Fruit fly (Drosophila melanogaster) whole organism, embryonic: Measurements from ENCODE around the gene Sirup.

Experiments used
- Abd-B ChIP-seq: fragments of 200-800 bp; sonication (Bioruptor generic); optimal IDR thresholded peaks from 2 replicates; lab custom pipeline; 2018; ENCODE audit warnings: missing biosample characterization, mild to moderate bottlenecking, missing genetic modification characterization, moderate library complexity
- Ada2b ChIP-seq: fragments of 200-800 bp; sonication (Bioruptor generic); IDR thresholded peaks from 2 replicates; pipeline ENCODE4 v1.3.6; 2022; ENCODE audit warnings: missing biosample characterization, missing genetic modification characterization
- Adf1 ChIP-seq: fragments of 200-800 bp; sonication (Bioruptor generic); IDR thresholded peaks from 2 replicates; pipeline ENCODE4 v1.3.6; 2022; ENCODE audit warnings: missing biosample characterization, missing genetic modification characterization
- Antp ChIP-seq: fragments of 200-800 bp; sonication (Bioruptor generic); optimal IDR thresholded peaks from 3 replicates; lab custom pipeline; 2016; ENCODE audit warnings: missing biosample characterization, missing genetic modification characterization
- Atf3 ChIP-seq: fragments of 200-800 bp; sonication (Bioruptor generic); optimal IDR thresholded peaks from 3 replicates; lab custom pipeline; 2016; ENCODE audit warnings: missing biosample characterization, missing genetic modification characterization
- CG12659 ChIP-seq: fragments of 200-800 bp; sonication (Bioruptor generic); optimal IDR thresholded peaks from 3 replicates; lab custom pipeline; 2017; ENCODE audit warnings: mild to moderate bottlenecking, missing biosample characterization, missing genetic modification reagents, missing genetic modification characterization
- CG13296 ChIP-seq: fragments of 200-800 bp; sonication (Bioruptor generic); optimal IDR thresholded peaks from 3 replicates; lab custom pipeline; 2018; ENCODE audit warnings: missing biosample characterization, mild to moderate bottlenecking, missing genetic modification characterization
- CG14050 ChIP-seq: fragments of 200-800 bp; sonication (Bioruptor generic); IDR thresholded peaks from 3 replicates; pipeline ENCODE4 v1.3.6; 2022; ENCODE audit warnings: missing biosample characterization, missing genetic modification characterization
- CG14710 ChIP-seq: fragments of 200-800 bp; sonication (Bioruptor generic); optimal IDR thresholded peaks from 3 replicates; lab custom pipeline; 2019; ENCODE audit warnings: missing biosample characterization, mild to moderate bottlenecking, missing genetic modification characterization, moderate library complexity
- CG15514 ChIP-seq: fragments of 200-800 bp; sonication (Bioruptor generic); optimal IDR thresholded peaks from 3 replicates; lab custom pipeline; 2017; ENCODE audit warnings: missing biosample characterization, missing genetic modification characterization, mild to moderate bottlenecking, moderate library complexity, missing genetic modification reagents
- CG1603 ChIP-seq: fragments of 200-800 bp; sonication (Bioruptor generic); optimal IDR thresholded peaks from 2 replicates; lab custom pipeline; 2019; ENCODE audit warnings: missing biosample characterization, mild to moderate bottlenecking, missing genetic modification characterization, moderate library complexity
- CG1647 ChIP-seq: fragments of 200-800 bp; sonication (Bioruptor generic); optimal IDR thresholded peaks from 3 replicates; lab custom pipeline; 2016; ENCODE audit warnings: missing biosample characterization, missing genetic modification characterization
- CG17612 ChIP-seq: fragments of 200-800 bp; sonication (Bioruptor generic); IDR thresholded peaks from 2 replicates; pipeline ENCODE4 v1.3.6; 2022; ENCODE audit warnings: missing biosample characterization, missing genetic modification characterization
- CG18011 ChIP-seq: fragments of 200-800 bp; sonication (Bioruptor generic); optimal IDR thresholded peaks from 2 replicates; lab custom pipeline; 2017; ENCODE audit warnings: missing biosample characterization, missing genetic modification characterization, mild to moderate bottlenecking, moderate library complexity, missing genotype
- CG18764 ChIP-seq: fragments of 200-800 bp; sonication (Bioruptor generic); optimal IDR thresholded peaks from 3 replicates; lab custom pipeline; 2016; ENCODE audit warnings: missing biosample characterization, missing genetic modification characterization
- CG2202 ChIP-seq: fragments of 200-800 bp; sonication (Bioruptor generic); optimal IDR thresholded peaks from 2 replicates; lab custom pipeline; 2018; ENCODE audit warnings: missing biosample characterization, mild to moderate bottlenecking, missing genetic modification characterization
- CG2875 ChIP-seq: fragments of 200-800 bp; sonication (Bioruptor generic); optimal IDR thresholded peaks from 2 replicates; lab custom pipeline; 2017; ENCODE audit warnings: missing biosample characterization, mild to moderate bottlenecking, missing genetic modification characterization, missing genetic modification reagents
- CG30431 ChIP-seq: fragments of 200-800 bp; sonication (Bioruptor generic); optimal IDR thresholded peaks from 2 replicates; lab custom pipeline; 2017; ENCODE audit warnings: missing biosample characterization, missing genetic modification characterization
- CG31365 ChIP-seq: fragments of 200-800 bp; sonication (Bioruptor generic); optimal IDR thresholded peaks from 2 replicates; lab custom pipeline; 2018; ENCODE audit warnings: missing biosample characterization, mild to moderate bottlenecking, missing genetic modification characterization
- CG3726 ChIP-seq: fragments of 200-800 bp; sonication (Bioruptor generic); IDR thresholded peaks from 3 replicates; pipeline ENCODE4, ENCODE4 v1.3.6; 2022; ENCODE audit warnings: missing biosample characterization, missing genetic modification characterization
- CG3847 ChIP-seq: fragments of 200-800 bp; sonication (Bioruptor generic); IDR thresholded peaks from 2 replicates; pipeline ENCODE4 v1.3.6; 2022; ENCODE audit warnings: missing biosample characterization, missing genetic modification characterization
- CG6175 ChIP-seq: fragments of 200-800 bp; sonication (Bioruptor generic); IDR thresholded peaks from 3 replicates; pipeline ENCODE4 v1.3.6; 2022; ENCODE audit warnings: missing biosample characterization, missing genetic modification characterization
- CG7271 ChIP-seq: fragments of 200-800 bp; sonication (Bioruptor generic); optimal IDR thresholded peaks from 2 replicates; lab custom pipeline; 2018; ENCODE audit warnings: missing biosample characterization, mild to moderate bottlenecking, missing genetic modification characterization, moderate library complexity
- CG8478 ChIP-seq: fragments of >200 bp; optimal IDR thresholded peaks from 2 replicates; lab custom pipeline; 2018
- CG9609 ChIP-seq: fragments of 200-800 bp; sonication (Bioruptor generic); optimal IDR thresholded peaks from 3 replicates; lab custom pipeline; 2016; ENCODE audit warnings: missing biosample characterization, missing genetic modification characterization
- CHES-1-like ChIP-seq: fragments of 200-800 bp; sonication (Bioruptor generic); optimal IDR thresholded peaks from 2 replicates; lab custom pipeline; 2016; ENCODE audit warnings: missing biosample characterization, missing genetic modification characterization
- Dbx ChIP-seq: fragments of 200-800 bp; sonication (Bioruptor generic); IDR thresholded peaks from 3 replicates; pipeline ENCODE4 v1.3.6; 2022; ENCODE audit warnings: missing biosample characterization, missing genetic modification characterization
- Dp ChIP-seq: fragments of 200-800 bp; sonication (Bioruptor generic); optimal IDR thresholded peaks from 2 replicates; lab custom pipeline; 2018; ENCODE audit warnings: missing biosample characterization, mild to moderate bottlenecking, missing genetic modification characterization, moderate library complexity
- HLH4C ChIP-seq: fragments of 200-800 bp; sonication (Bioruptor generic); IDR thresholded peaks from 3 replicates; pipeline ENCODE4 v1.3.6; 2022; ENCODE audit warnings: missing biosample characterization, missing genetic modification characterization; ENCODE audit not compliant: partially characterized antibody
- Hr3 ChIP-seq: fragments of 200-800 bp; sonication (Bioruptor generic); optimal IDR thresholded peaks from 3 replicates; lab custom pipeline; 2016; ENCODE audit warnings: missing biosample characterization, missing genetic modification characterization
- Mrtf ChIP-seq: fragments of 200-800 bp; sonication (Bioruptor generic); IDR thresholded peaks from 3 replicates; pipeline ENCODE4 v1.3.6; 2022; ENCODE audit warnings: missing biosample characterization, missing genetic modification characterization
- Myb ChIP-seq: fragments of 200-800 bp; sonication (Bioruptor generic); optimal IDR thresholded peaks from 2 replicates; lab custom pipeline; 2016; ENCODE audit warnings: missing biosample characterization, missing genetic modification characterization
- Nf-YB ChIP-seq: fragments of 200-800 bp; sonication (Bioruptor generic); optimal IDR thresholded peaks from 3 replicates; lab custom pipeline; 2019; ENCODE audit warnings: missing biosample characterization, mild to moderate bottlenecking, missing genetic modification characterization, moderate library complexity
- PHDP ChIP-seq: fragments of 200-800 bp; sonication (Bioruptor generic); optimal IDR thresholded peaks from 3 replicates; lab custom pipeline; 2018; ENCODE audit warnings: missing biosample characterization, mild to moderate bottlenecking, missing genetic modification characterization, moderate library complexity
- Ptx1 ChIP-seq: fragments of 200-800 bp; sonication (Bioruptor generic); IDR thresholded peaks from 2 replicates; pipeline ENCODE4 v1.3.6; 2022; ENCODE audit warnings: missing biosample characterization, missing genetic modification characterization
- Rfx ChIP-seq: fragments of 200-800 bp; sonication (Bioruptor generic); IDR thresholded peaks from 2 replicates; pipeline ENCODE4 v1.3.6; 2022; ENCODE audit warnings: missing biosample characterization, missing genetic modification characterization
- Sry-δ ChIP-seq: fragments of 200-800 bp; sonication (Bioruptor generic); optimal IDR thresholded peaks from 2 replicates; lab custom pipeline; 2016; ENCODE audit warnings: missing biosample characterization, missing genetic modification characterization
- al ChIP-seq: fragments of 200-800 bp; sonication (Bioruptor generic); IDR thresholded peaks from 2 replicates; pipeline ENCODE4 v1.3.6; 2022; ENCODE audit warnings: missing biosample characterization, missing genetic modification characterization
- bab2 ChIP-seq: fragments of 200-800 bp; sonication (Bioruptor generic); optimal IDR thresholded peaks from 2 replicates; lab custom pipeline; 2016; ENCODE audit warnings: missing biosample characterization, missing genetic modification characterization
- fd102C ChIP-seq: fragments of 200-800 bp; sonication (Bioruptor generic); optimal IDR thresholded peaks from 2 replicates; lab custom pipeline; 2018; ENCODE audit warnings: missing biosample characterization, mild to moderate bottlenecking, missing genetic modification characterization, moderate library complexity
- fd3F ChIP-seq: fragments of 200-800 bp; sonication (Bioruptor generic); optimal IDR thresholded peaks from 2 replicates; lab custom pipeline; 2018; ENCODE audit warnings: missing biosample characterization, mild to moderate bottlenecking, missing genetic modification characterization, moderate library complexity
- nmo ChIP-seq: fragments of 200-800 bp; sonication (Bioruptor generic); optimal IDR thresholded peaks from 2 replicates; lab custom pipeline; 2018; ENCODE audit warnings: missing biosample characterization, mild to moderate bottlenecking, missing genetic modification characterization, moderate library complexity
- oc ChIP-seq: fragments of 200-800 bp; sonication (Bioruptor generic); optimal IDR thresholded peaks from 2 replicates; lab custom pipeline; 2018; ENCODE audit warnings: missing biosample characterization, mild to moderate bottlenecking, missing genetic modification characterization, moderate library complexity
- peb ChIP-seq: fragments of 200-800 bp; sonication (Bioruptor generic); IDR thresholded peaks from 2 replicates; pipeline ENCODE4 v1.3.6; 2022; ENCODE audit warnings: missing biosample characterization, missing genetic modification characterization
- pum ChIP-seq: fragments of 200-800 bp; sonication (Bioruptor generic); optimal IDR thresholded peaks from 2 replicates; lab custom pipeline; 2016; ENCODE audit warnings: missing biosample characterization, missing genetic modification characterization
- pzg ChIP-seq: fragments of 200-800 bp; sonication (Bioruptor generic); optimal IDR thresholded peaks from 3 replicates; lab custom pipeline; 2018; ENCODE audit warnings: missing biosample characterization, mild to moderate bottlenecking, missing genetic modification characterization, moderate library complexity
- repo ChIP-seq: fragments of 200-800 bp; sonication (Bioruptor generic); optimal IDR thresholded peaks from 2 replicates; lab custom pipeline; 2016; ENCODE audit warnings: missing biosample characterization, missing genetic modification characterization
- run ChIP-seq: fragments of 200-800 bp; sonication (Bioruptor generic); optimal IDR thresholded peaks from 3 replicates; lab custom pipeline; 2018; ENCODE audit warnings: missing biosample characterization, mild to moderate bottlenecking, missing genetic modification characterization
- slbo ChIP-seq: fragments of 200-800 bp; sonication (Bioruptor generic); IDR thresholded peaks from 2 replicates; pipeline ENCODE4 v1.3.6; 2022; ENCODE audit warnings: missing biosample characterization, missing genetic modification characterization
- stc ChIP-seq: fragments of 200-800 bp; sonication (Bioruptor generic); IDR thresholded peaks from 2 replicates; pipeline ENCODE4 v1.3.6; 2022; ENCODE audit warnings: missing biosample characterization, missing genetic modification characterization
- sug ChIP-seq: fragments of 200-800 bp; optimal IDR thresholded peaks from 2 replicates; lab custom pipeline; 2019; ENCODE audit warnings: missing biosample characterization, mild to moderate bottlenecking, missing genetic modification characterization, moderate library complexity

The Sirup gene

DNA sequence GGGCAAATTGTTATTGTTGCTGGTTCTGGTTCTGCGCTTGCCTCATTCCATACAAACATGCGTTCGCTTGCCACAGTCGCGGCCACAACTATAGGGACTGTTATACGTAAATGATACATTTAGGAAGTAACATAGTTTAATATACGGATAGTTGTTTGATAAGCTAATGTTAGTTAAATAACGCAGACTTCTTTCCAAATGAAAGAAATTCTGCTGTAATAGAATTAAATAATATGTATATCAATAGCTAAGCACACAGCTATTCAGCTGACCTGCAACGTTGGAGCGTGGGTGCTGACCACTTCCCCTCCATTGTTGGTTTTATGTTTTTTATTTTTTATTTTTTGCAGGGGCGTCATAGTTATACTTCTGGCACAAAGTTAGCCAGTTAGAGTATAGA is 36.1 kb downstream of the Sirup start (continued):
- TF ChIP-seq CG31365 (tag; lab: Kevin White, UChicago): no peak
- TF ChIP-seq Rfx (GFP tag; lab: Robert Waterston, UW): peak; percentile 69
- no peak for TF ChIP-seq CG6175 (GFP tag; lab: Robert Waterston, UW)
- peak; percentile 42 for TF ChIP-seq CG12659 (GFP tag; lab: Kevin White, UChicago)
- TF ChIP-seq fd102C (GFP tag; lab: Kevin White, UChicago): no peak
- TF ChIP-seq run: peak; percentile 39
- TF ChIP-seq Abd-B (GFP tag; lab: Kevin White, UChicago): peak; percentile 11
- TF ChIP-seq pum (GFP tag; lab: Kevin White, UChicago): peak; percentile 32
- TF ChIP-seq CG2202: peak; percentile 1
- TF ChIP-seq repo (GFP tag; lab: Kevin White, UChicago): no peak
- TF ChIP-seq CG1603 (tag; lab: Kevin White, UChicago): peak; percentile 71
- peak; percentile 10 for TF ChIP-seq Sry-δ (GFP tag; lab: Kevin White, UChicago)
- TF ChIP-seq Hr3 (GFP tag; lab: Kevin White, UChicago): peak; percentile 35
- no peak for TF ChIP-seq CG8478
- TF ChIP-seq CG14710 (tag; lab: Kevin White, UChicago): peak; percentile 36
- no peak for TF ChIP-seq CG7271 (tag; lab: Kevin White, UChicago)
- peak; percentile 27 for TF ChIP-seq Antp (GFP tag; lab: Kevin White, UChicago)
- TF ChIP-seq Mrtf (GFP tag; lab: Robert Waterston, UW): no peak
- TF ChIP-seq sug: peak; percentile 18
- peak; percentile 31 for TF ChIP-seq CG9609 (GFP tag; lab: Kevin White, UChicago)
- peak; percentile 53 for TF ChIP-seq CG13296
- peak; percentile 46; the same call in 1 of the 3 replicates for TF ChIP-seq Dbx (GFP tag; lab: Robert Waterston, UW)
- peak; percentile 43 for TF ChIP-seq CG3847 (GFP tag; lab: Robert Waterston, UW)
- TF ChIP-seq Myb (GFP tag; lab: Kevin White, UChicago): peak; percentile 1
- peak; percentile 29 for TF ChIP-seq CG15514 (GFP tag; lab: Kevin White, UChicago)
- peak; percentile 15 for TF ChIP-seq Nf-YB (GFP tag; lab: Kevin White, UChicago)
- no peak for TF ChIP-seq CG18011 (GFP tag; lab: Kevin White, UChicago)
- no peak for TF ChIP-seq oc (tag; lab: Kevin White, UChicago)
- peak; percentile 72 for TF ChIP-seq slbo (GFP tag; lab: Robert Waterston, UW)
- TF ChIP-seq Ada2b: peak; percentile 61
- peak; percentile 50; the same call in 1 of the 3 replicates for TF ChIP-seq CG14050 (GFP tag; lab: Robert Waterston, UW)
- 0 out of 2 replicates have a peak, but pooled peaks have one; percentile 23 for TF ChIP-seq al
- TF ChIP-seq nmo (GFP tag; lab: Kevin White, UChicago): peak; percentile 59
- TF ChIP-seq fd3F (GFP tag; lab: Kevin White, UChicago): peak; percentile 35
- TF ChIP-seq CHES-1-like (GFP tag; lab: Kevin White, UChicago): no peak
- TF ChIP-seq CG3726 (GFP tag; lab: Robert Waterston, UW): 0 out of 3 replicates have a peak, but pooled peaks have one; percentile 43
- TF ChIP-seq PHDP: peak; percentile 72
- peak; percentile 31 for TF ChIP-seq CG2875 (GFP tag; lab: Kevin White, UChicago)
- peak; percentile 4 for TF ChIP-seq CG18764 (GFP tag; lab: Kevin White, UChicago)
- TF ChIP-seq bab2 (GFP tag; lab: Kevin White, UChicago): peak; percentile 27
- TF ChIP-seq pzg: no peak
- TF ChIP-seq peb (GFP tag; lab: Robert Waterston, UW): 0 out of 2 replicates have a peak, but pooled peaks have one; percentile 17
- peak; percentile 72 for TF ChIP-seq Ptx1 (GFP tag; lab: Robert Waterston, UW)
- TF ChIP-seq CG17612 (GFP tag; lab: Robert Waterston, UW): peak; percentile 48; the same call in 1 of the 2 replicates
- peak; percentile 4 for TF ChIP-seq CG30431 (GFP tag; lab: Kevin White, UChicago)
- peak; percentile 13; the same call in 1 of the 2 replicates for TF ChIP-seq Adf1 (GFP tag; lab: Robert Waterston, UW)
- TF ChIP-seq HLH4C (GFP tag; lab: Robert Waterston, UW): no peak
- no peak for TF ChIP-seq Atf3
- TF ChIP-seq Dp: no peak
- TF ChIP-seq CG1647 (GFP tag; lab: Kevin White, UChicago): peak; percentile 28
- peak; percentile 69; the same call in 1 of the 2 replicates for TF ChIP-seq stc (GFP tag; lab: Robert Waterston, UW)
